Worm (Caenorhabditis elegans) whole organism, L4/young adult: ENCODE measurements around the gene tap-1.

Experiments used
- W03F9.2 ChIP-seq: fragments of 150-350 bp; optimal IDR thresholded peaks from 2 replicates; lab custom pipeline; 2014; ENCODE audit warnings: missing biosample characterization, missing genetic modification characterization
- dao-5 ChIP-seq: sonication (generic microtip); optimal IDR thresholded peaks from 2 replicates; lab custom pipeline; 2016; ENCODE audit warnings: missing genotype, missing genetic modification characterization, moderate library complexity, missing compliant biosample characterization
- him-1 ChIP-seq: sonication (generic microtip); optimal IDR thresholded peaks from 2 replicates; lab custom pipeline; 2016; ENCODE audit warnings: missing genotype, missing genetic modification reagents, missing genetic modification characterization, missing compliant biosample characterization

DNA sequence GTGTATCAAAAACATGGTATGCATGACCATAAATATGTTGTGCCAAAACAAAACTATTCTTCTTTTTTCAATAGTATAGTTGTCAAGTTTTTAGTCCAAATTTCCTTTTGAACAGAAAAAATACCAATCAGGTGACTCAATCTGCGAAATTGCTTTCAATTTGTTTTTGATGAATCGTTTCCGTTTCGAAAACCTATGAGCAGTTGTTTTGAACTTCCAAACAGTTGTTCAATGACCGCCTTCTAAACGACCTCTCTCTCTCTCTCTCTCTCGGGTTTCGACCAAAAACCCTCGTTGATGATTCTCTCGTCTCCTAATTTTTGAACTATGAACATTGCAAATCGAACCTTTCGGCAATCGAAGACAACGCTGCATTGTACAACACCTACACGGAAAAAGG is 23.4 kb upstream of the tap-1 start:
- TF ChIP-seq him-1 (tag; lab: Kevin White, UChicago) (no peak), W03F9.2 (tag; lab: Kevin White, UChicago) (no peak), dao-5 (tag; lab: Kevin White, UChicago) (no peak)
